Fruit fly (Drosophila melanogaster) whole organism, embryonic: Measurements from ENCODE around the gene Bub1.
A peak's percentile ranks its signal among the peaks of the same experiment; 100 is the strongest.

ENCODE experiments used
- ATbp ChIP-seq: fragments of 200-800 bp; sonication (Bioruptor generic); optimal IDR thresholded peaks from 2 replicates; lab custom pipeline; 2017; ENCODE audit warnings: missing biosample characterization, mild to moderate bottlenecking, missing genetic modification characterization, missing genetic modification reagents
- Blimp-1 ChIP-seq: fragments of 200-800 bp; sonication (Bioruptor generic); optimal IDR thresholded peaks from 3 replicates; lab custom pipeline; 2018; ENCODE audit warnings: missing biosample characterization, missing genetic modification characterization, mild to moderate bottlenecking, moderate library complexity, missing genetic modification reagents
- CG10431 ChIP-seq: fragments of 200-800 bp; sonication (Bioruptor generic); optimal IDR thresholded peaks from 3 replicates; lab custom pipeline; 2018; ENCODE audit warnings: missing biosample characterization, mild to moderate bottlenecking, missing genetic modification characterization
- CG10979 ChIP-seq: fragments of 200-800 bp; sonication (Bioruptor generic); optimal IDR thresholded peaks from 2 replicates; lab custom pipeline; 2018; ENCODE audit warnings: missing biosample characterization, mild to moderate bottlenecking, missing genetic modification characterization, moderate library complexity
- CG12391 ChIP-seq: fragments of 200-800 bp; sonication (Bioruptor generic); optimal IDR thresholded peaks from 3 replicates; lab custom pipeline; 2018; ENCODE audit warnings: missing biosample characterization, mild to moderate bottlenecking, missing genetic modification characterization, moderate library complexity
- CG13424 ChIP-seq: fragments of 200-800 bp; sonication (Bioruptor generic); optimal IDR thresholded peaks from 2 replicates; lab custom pipeline; 2019; ENCODE audit warnings: missing biosample characterization, mild to moderate bottlenecking, missing genetic modification characterization, moderate library complexity
- CG13624 ChIP-seq: fragments of 200-800 bp; sonication (Bioruptor generic); optimal IDR thresholded peaks from 2 replicates; lab custom pipeline; 2016; ENCODE audit warnings: missing biosample characterization, missing genetic modification characterization
- CG15601 ChIP-seq: fragments of 200-800 bp; sonication (Bioruptor generic); optimal IDR thresholded peaks from 3 replicates; lab custom pipeline; 2019; ENCODE audit warnings: missing biosample characterization, mild to moderate bottlenecking, missing genetic modification characterization, moderate library complexity
- CG1602 ChIP-seq: fragments of 200-800 bp; sonication (Bioruptor generic); optimal IDR thresholded peaks from 3 replicates; lab custom pipeline; 2016; ENCODE audit warnings: missing biosample characterization, missing genetic modification characterization
- CG17361 ChIP-seq: fragments of 200-800 bp; sonication (Bioruptor generic); IDR thresholded peaks from 3 replicates; pipeline ENCODE4 v1.3.6; 2022; ENCODE audit warnings: missing biosample characterization, missing genetic modification characterization
- CG30403 ChIP-seq: fragments of 200-800 bp; sonication (Bioruptor generic); optimal IDR thresholded peaks from 3 replicates; lab custom pipeline; 2016; ENCODE audit warnings: missing biosample characterization, missing genetic modification characterization
- CG31441 ChIP-seq: fragments of 200-800 bp; sonication (Bioruptor generic); IDR thresholded peaks from 2 replicates; pipeline ENCODE4 v1.3.6; 2022; ENCODE audit warnings: missing biosample characterization, missing genetic modification characterization
- CG33213 ChIP-seq: fragments of 200-800 bp; sonication (Bioruptor generic); optimal IDR thresholded peaks from 3 replicates; lab custom pipeline; 2016; ENCODE audit warnings: missing biosample characterization, missing genetic modification characterization
- CG34376 ChIP-seq: fragments of 200-800 bp; sonication (Bioruptor generic); optimal IDR thresholded peaks from 2 replicates; lab custom pipeline; 2018; ENCODE audit warnings: missing biosample characterization, mild to moderate bottlenecking, missing genetic modification characterization
- CG4424 ChIP-seq: fragments of 200-800 bp; sonication (Bioruptor generic); optimal IDR thresholded peaks from 3 replicates; lab custom pipeline; 2016; ENCODE audit warnings: missing biosample characterization, missing genetic modification characterization
- CG4707 ChIP-seq: fragments of 200-800 bp; sonication (Bioruptor generic); optimal IDR thresholded peaks from 2 replicates; lab custom pipeline; 2018; ENCODE audit warnings: missing biosample characterization, mild to moderate bottlenecking, missing genetic modification characterization, moderate library complexity
- CG4820 ChIP-seq: fragments of 200-800 bp; sonication (Bioruptor generic); optimal IDR thresholded peaks from 3 replicates; lab custom pipeline; 2016; ENCODE audit warnings: missing biosample characterization, missing genetic modification characterization
- CG5180 ChIP-seq: fragments of 200-800 bp; sonication (Bioruptor generic); optimal IDR thresholded peaks from 3 replicates; lab custom pipeline; 2017; ENCODE audit warnings: missing biosample characterization, missing genetic modification characterization, mild to moderate bottlenecking, moderate library complexity, missing genetic modification reagents
- CG6175 ChIP-seq: fragments of 200-800 bp; sonication (Bioruptor generic); IDR thresholded peaks from 3 replicates; pipeline ENCODE4 v1.3.6; 2022; ENCODE audit warnings: missing biosample characterization, missing genetic modification characterization
- CG8359 ChIP-seq: fragments of 200-800 bp; sonication (Bioruptor generic); optimal IDR thresholded peaks from 2 replicates; lab custom pipeline; 2017; ENCODE audit warnings: missing biosample characterization, mild to moderate bottlenecking, missing genetic modification characterization, borderline replicate concordance
- CG8388 ChIP-seq: fragments of 200-800 bp; sonication (Bioruptor generic); optimal IDR thresholded peaks from 2 replicates; lab custom pipeline; 2019; ENCODE audit warnings: missing biosample characterization, mild to moderate bottlenecking, missing genetic modification characterization, moderate library complexity
- CG8924 ChIP-seq: fragments of 200-800 bp; optimal IDR thresholded peaks from 3 replicates; lab custom pipeline; 2019; ENCODE audit warnings: missing biosample characterization, mild to moderate bottlenecking, missing genetic modification characterization, moderate library complexity
- HLH3B ChIP-seq: fragments of 200-800 bp; sonication (Bioruptor generic); IDR thresholded peaks from 2 replicates; pipeline ENCODE4 v1.3.6; 2022; ENCODE audit warnings: missing biosample characterization, missing genetic modification characterization
- Lim3 ChIP-seq: fragments of 200-800 bp; sonication (Bioruptor generic); IDR thresholded peaks from 2 replicates; pipeline ENCODE4 v1.3.6; 2022; ENCODE audit warnings: missing biosample characterization, missing genetic modification characterization
- Med ChIP-seq: fragments of 200-800 bp; sonication (Bioruptor generic); peaks from one replicate; lab custom pipeline; 2016; ENCODE audit warnings: missing biosample characterization, missing genetic modification characterization, mild to moderate bottlenecking, inconsistent platforms, moderate library complexity
- Oli ChIP-seq: fragments of 200-800 bp; sonication (Bioruptor generic); optimal IDR thresholded peaks from 2 replicates; lab custom pipeline; 2018; ENCODE audit warnings: missing biosample characterization, mild to moderate bottlenecking, missing genetic modification characterization, moderate library complexity
- Ssrp ChIP-seq: fragments of 200-800 bp; sonication (Bioruptor generic); optimal IDR thresholded peaks from 2 replicates; lab custom pipeline; 2018; ENCODE audit warnings: missing biosample characterization, mild to moderate bottlenecking, missing genetic modification characterization, moderate library complexity
- Xrp1 ChIP-seq: fragments of 200-800 bp; sonication (Bioruptor generic); IDR thresholded peaks from 2 replicates; pipeline ENCODE4 v1.3.6; 2022; ENCODE audit warnings: missing biosample characterization, missing genetic modification characterization
- amos ChIP-seq: fragments of 200-800 bp; sonication (Bioruptor generic); IDR thresholded peaks from 2 replicates; pipeline ENCODE4 v1.3.6; 2022; ENCODE audit warnings: missing biosample characterization, missing genetic modification characterization; ENCODE audit not compliant: partially characterized antibody
- ato ChIP-seq: fragments of 200-800 bp; sonication (Bioruptor generic); IDR thresholded peaks from 2 replicates; pipeline ENCODE4 v1.3.6; 2022; ENCODE audit warnings: missing biosample characterization, missing genetic modification characterization; ENCODE audit not compliant: partially characterized antibody
- btn ChIP-seq: fragments of 200-800 bp; sonication (Bioruptor generic); optimal IDR thresholded peaks from 2 replicates; lab custom pipeline; 2016; ENCODE audit warnings: missing biosample characterization, missing genetic modification characterization
- disco-r ChIP-seq: fragments of 200-800 bp; sonication (Bioruptor generic); optimal IDR thresholded peaks from 2 replicates; lab custom pipeline; 2016; ENCODE audit warnings: missing biosample characterization, missing genetic modification characterization
- dmrt11E ChIP-seq: fragments of 200-800 bp; sonication (Bioruptor generic); optimal IDR thresholded peaks from 3 replicates; lab custom pipeline; 2018; ENCODE audit warnings: missing biosample characterization, mild to moderate bottlenecking, missing genetic modification characterization, moderate library complexity
- gce ChIP-seq: fragments of 200-800 bp; sonication (Bioruptor generic); IDR thresholded peaks from 3 replicates; pipeline ENCODE4 v1.3.6; 2022; ENCODE audit warnings: missing biosample characterization, missing genetic modification characterization
- grau ChIP-seq: fragments of 200-800 bp; optimal IDR thresholded peaks from 3 replicates; lab custom pipeline; 2019; ENCODE audit warnings: missing biosample characterization, mild to moderate bottlenecking, missing genetic modification characterization, moderate library complexity
- gsb-n ChIP-seq: fragments of 200-800 bp; sonication (Bioruptor generic); optimal IDR thresholded peaks from 3 replicates; lab custom pipeline; 2018; ENCODE audit warnings: missing biosample characterization, mild to moderate bottlenecking, missing genetic modification characterization
- lmd ChIP-seq: fragments of 200-800 bp; sonication (Bioruptor generic); IDR thresholded peaks from 2 replicates; pipeline ENCODE4 v1.3.6; 2022; ENCODE audit warnings: missing biosample characterization, missing genetic modification characterization
- lola ChIP-seq, 3 experiments: fragments of >200 bp in 2 of 3; fragments of 200-800 bp in 1 of 3; sonication (Bioruptor generic) in 1 of 3; optimal IDR thresholded peaks; 2 replicates each; lab custom pipeline; 2017 to 2019; ENCODE audit warnings: missing biosample characterization in 3 of 3, missing genetic modification characterization in 3 of 3, mild to moderate bottlenecking in 1 of 3, moderate library complexity in 1 of 3
- mld ChIP-seq: fragments of 200-800 bp; sonication (Bioruptor generic); IDR thresholded peaks from 3 replicates; pipeline ENCODE4 v1.3.6; 2022; ENCODE audit warnings: missing biosample characterization, missing genetic modification characterization; ENCODE audit not compliant: partially characterized antibody
- nmo ChIP-seq: fragments of 200-800 bp; sonication (Bioruptor generic); optimal IDR thresholded peaks from 2 replicates; lab custom pipeline; 2018; ENCODE audit warnings: missing biosample characterization, mild to moderate bottlenecking, missing genetic modification characterization, moderate library complexity
- nom ChIP-seq: fragments of 200-800 bp; sonication (Bioruptor generic); optimal IDR thresholded peaks from 2 replicates; lab custom pipeline; 2017; ENCODE audit warnings: missing biosample characterization, missing genetic modification characterization, mild to moderate bottlenecking, moderate library complexity, missing genetic modification reagents
- repo ChIP-seq: fragments of 200-800 bp; sonication (Bioruptor generic); optimal IDR thresholded peaks from 2 replicates; lab custom pipeline; 2016; ENCODE audit warnings: missing biosample characterization, missing genetic modification characterization
- run ChIP-seq: fragments of 200-800 bp; sonication (Bioruptor generic); optimal IDR thresholded peaks from 3 replicates; lab custom pipeline; 2018; ENCODE audit warnings: missing biosample characterization, mild to moderate bottlenecking, missing genetic modification characterization
- sc ChIP-seq, 3 experiments: fragments of >200 bp in 2 of 3; fragments of 200-800 bp in 1 of 3; sonication (Bioruptor generic) in 1 of 3; optimal IDR thresholded peaks; 2 replicates in 2 of 3; 3 replicates in 1 of 3; lab custom pipeline; 2017; ENCODE audit warnings: mild to moderate bottlenecking in 1 of 3, missing biosample characterization in 1 of 3, missing genetic modification characterization in 1 of 3, missing genetic modification reagents in 1 of 3
- tin ChIP-seq: fragments of 200-800 bp; sonication (Bioruptor generic); optimal IDR thresholded peaks from 3 replicates; lab custom pipeline; 2016; ENCODE audit warnings: missing biosample characterization, missing genetic modification characterization
- unpg ChIP-seq: fragments of 200-800 bp; sonication (Bioruptor generic); optimal IDR thresholded peaks from 3 replicates; lab custom pipeline; 2018; ENCODE audit warnings: missing biosample characterization, mild to moderate bottlenecking, missing genetic modification characterization, moderate library complexity
- vfl ChIP-seq: fragments of 200-800 bp; sonication (Bioruptor generic); optimal IDR thresholded peaks from 2 replicates; lab custom pipeline; 2016; ENCODE audit warnings: missing biosample characterization, missing genetic modification characterization
- wdn ChIP-seq: fragments of 200-800 bp; sonication (Bioruptor generic); IDR thresholded peaks from 2 replicates; pipeline ENCODE4 v1.3.6; 2022; ENCODE audit warnings: missing biosample characterization, missing genetic modification characterization

Bub1 gene

DNA sequence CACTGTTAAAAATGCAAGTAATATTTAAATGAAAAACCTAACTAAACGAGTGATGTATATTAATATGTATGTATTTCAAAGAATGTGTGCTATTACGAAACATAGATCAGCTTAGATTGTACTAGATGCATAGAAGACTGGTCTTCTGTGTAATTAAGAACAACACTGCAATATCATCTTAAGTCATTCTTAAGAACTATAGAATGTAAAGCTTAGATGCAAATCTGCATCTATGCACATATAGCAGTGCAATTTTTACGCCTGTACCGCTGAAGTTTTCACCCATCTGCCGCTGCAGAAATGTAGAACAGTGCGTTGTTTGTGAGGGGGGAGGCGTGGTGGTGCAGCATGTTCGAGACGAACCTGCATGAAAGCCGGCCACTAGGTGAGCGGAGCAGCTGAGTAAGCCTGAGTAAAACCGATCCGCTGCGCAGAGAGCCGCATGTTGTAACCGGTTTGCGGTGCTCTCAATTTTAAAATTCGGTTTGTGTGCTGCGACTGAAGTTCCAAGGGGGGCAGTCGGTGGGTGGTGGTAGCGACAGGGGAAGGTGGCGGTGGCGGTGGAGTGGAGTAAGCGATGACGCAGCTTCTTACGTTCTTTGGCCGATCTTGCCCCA is 18.1 kb downstream of the Bub1 start (continued):
- TF ChIP-seq CG10979, result peak; percentile 75
- TF ChIP-seq grau, result peak; percentile 21
- TF ChIP-seq CG4707 (GFP tag; lab: Kevin White, UChicago), result peak; percentile 8
- TF ChIP-seq Ssrp, result peak; percentile 42
- no peak for TF ChIP-seq CG13624 (GFP tag; lab: Kevin White, UChicago)
- TF ChIP-seq vfl (GFP tag; lab: Kevin White, UChicago), result no peak
- peak; percentile 99 for TF ChIP-seq CG5180 (GFP tag; lab: Kevin White, UChicago)
- no peak for TF ChIP-seq btn (GFP tag; lab: Kevin White, UChicago)
- peak; percentile 26 for TF ChIP-seq CG8388
- TF ChIP-seq Xrp1 (GFP tag; lab: Robert Waterston, UW), result peak; percentile 36; the same call in 1 of the 2 replicates
- TF ChIP-seq disco-r (GFP tag; lab: Kevin White, UChicago), result no peak
- TF ChIP-seq lmd, result no peak
- TF ChIP-seq Med (GFP tag; lab: Kevin White, UChicago), result peak; percentile 46
- peak; percentile 8 for TF ChIP-seq CG1602 (GFP tag; lab: Kevin White, UChicago)
- TF ChIP-seq CG15601 (tag; lab: Kevin White, UChicago), result peak; percentile 70
- TF ChIP-seq dmrt11E, result peak; percentile 14
- peak; percentile 66 for TF ChIP-seq CG17361 (GFP tag; lab: Robert Waterston, UW)
- no peak for TF ChIP-seq repo (GFP tag; lab: Kevin White, UChicago)
- no peak for TF ChIP-seq CG10431
- TF ChIP-seq mld (GFP tag; lab: Robert Waterston, UW), result no peak
- TF ChIP-seq CG12391 (tag; lab: Kevin White, UChicago), result peak; percentile 6
- no peak for TF ChIP-seq CG34376
- no peak for TF ChIP-seq amos (GFP tag; lab: Robert Waterston, UW)
- peak; percentile 11 for TF ChIP-seq CG13424 (tag; lab: Kevin White, UChicago)
- no peak for TF ChIP-seq Lim3 (GFP tag; lab: Robert Waterston, UW)
- peak; percentile 20 for TF ChIP-seq CG8924 (tag; lab: Kevin White, UChicago)
- peak; percentile 38 for TF ChIP-seq CG4820
- no peak for TF ChIP-seq CG33213 (GFP tag; lab: Kevin White, UChicago)
- TF ChIP-seq CG30403 (GFP tag; lab: Kevin White, UChicago), result peak; percentile 29
- TF ChIP-seq CG4424 (GFP tag; lab: Kevin White, UChicago), result peak; percentile 53
- TF ChIP-seq CG8359 (GFP tag; lab: Kevin White, UChicago), result no peak
- peak; percentile 59 for TF ChIP-seq nmo
- TF ChIP-seq Oli (tag; lab: Kevin White, UChicago), result peak; percentile 52
- peak; percentile 96 for TF ChIP-seq CG6175
- TF ChIP-seq HLH3B (GFP tag; lab: Robert Waterston, UW), result no peak
- TF ChIP-seq CG31441 (GFP tag; lab: Robert Waterston, UW), result peak; percentile 55; the same call in 1 of the 2 replicates
- TF ChIP-seq gsb-n, result peak; percentile 47
- TF ChIP-seq tin (GFP tag; lab: Kevin White, UChicago), result peak; percentile 1
- TF ChIP-seq unpg (GFP tag; lab: Kevin White, UChicago), result peak; percentile 11
- TF ChIP-seq nom, result peak; percentile 79
- TF ChIP-seq sc (optimal IDR thresholded peaks at IDR 0.05; lab: Kevin White, UChicago), result no peak
- TF ChIP-seq sc (GFP tag; optimal IDR thresholded peaks at IDR 0.05; lab: Kevin White, UChicago), result peak; percentile 33
- TF ChIP-seq gce (GFP tag; lab: Robert Waterston, UW), result no peak
- TF ChIP-seq wdn (GFP tag; lab: Robert Waterston, UW), result no peak
- peak in 1 of 3 experiments; percentile 61 for TF ChIP-seq lola (GFP tag; optimal IDR thresholded peaks at IDR 0.05; lab: Kevin White, UChicago)
- TF ChIP-seq ATbp, result peak; percentile 18
- 0 out of 2 replicates have a peak, but pooled peaks have one; percentile 10 for TF ChIP-seq ato (GFP tag; lab: Robert Waterston, UW)
- TF ChIP-seq run, result no peak
- peak; percentile 72 for TF ChIP-seq Blimp-1 (GFP tag; lab: Kevin White, UChicago)
